Worm (Caenorhabditis elegans) whole organism, mixed stage, embryonic: ENCODE measurements around the gene T01B6.1.
A peak's percentile ranks its signal among the peaks of the same experiment; 100 is the strongest.

ENCODE experiments used
- M03D4.4 ChIP-seq: sonication (generic microtip); optimal IDR thresholded peaks from 2 replicates; lab custom pipeline; 2017; ENCODE audit warnings: mild to moderate bottlenecking, missing genetic modification characterization, missing compliant biosample characterization
- bed-3 ChIP-seq: fragments of 200-800 bp; sonication (Bioruptor generic); optimal IDR thresholded peaks from 3 replicates; lab custom pipeline; 2018; ENCODE audit warnings: mild to moderate bottlenecking, missing genetic modification characterization, moderate library complexity, missing compliant biosample characterization
- blmp-1 ChIP-seq: fragments of 150-350 bp; optimal IDR thresholded peaks from 2 replicates; lab custom pipeline; 2014; ENCODE audit warnings: missing biosample characterization, missing genetic modification characterization
- ceh-39 ChIP-seq: fragments of 150-350 bp; optimal IDR thresholded peaks from 2 replicates; lab custom pipeline; 2014; ENCODE audit warnings: missing biosample characterization, missing genetic modification characterization
- ceh-43 ChIP-seq: fragments of 200-800 bp; sonication (Bioruptor generic); optimal IDR thresholded peaks from 2 replicates; lab custom pipeline; 2018; ENCODE audit warnings: mild to moderate bottlenecking, missing genetic modification characterization, moderate library complexity, missing compliant biosample characterization
- ceh-83 ChIP-seq: fragments of 200-800 bp; sonication (Bioruptor generic); optimal IDR thresholded peaks from 2 replicates; lab custom pipeline; 2018; ENCODE audit warnings: mild to moderate bottlenecking, missing genetic modification characterization, missing compliant biosample characterization
- ces-1 ChIP-seq: fragments of 150-350 bp; optimal IDR thresholded peaks from 2 replicates; lab custom pipeline; 2014; ENCODE audit warnings: missing biosample characterization, missing genetic modification reagents, missing genetic modification characterization
- cnd-1 ChIP-seq: fragments of 200-800 bp; sonication (Bioruptor generic); optimal IDR thresholded peaks from 2 replicates; lab custom pipeline; 2018; ENCODE audit warnings: mild to moderate bottlenecking, missing genetic modification characterization, missing compliant biosample characterization
- drap-1 ChIP-seq: fragments of 200-800 bp; sonication (Bioruptor generic); optimal IDR thresholded peaks from 3 replicates; lab custom pipeline; 2018; ENCODE audit warnings: mild to moderate bottlenecking, missing genetic modification characterization, missing compliant biosample characterization
- elt-1 ChIP-seq: sonication (generic microtip); optimal IDR thresholded peaks from 2 replicates; lab custom pipeline; 2017; ENCODE audit warnings: missing genetic modification characterization, mild to moderate bottlenecking, missing compliant biosample characterization, antibody characterized with exemption, moderate library complexity, borderline replicate concordance; ENCODE audit not compliant: insufficient read depth
- elt-3 ChIP-seq: fragments of 150-350 bp; optimal IDR thresholded peaks from 2 replicates; lab custom pipeline; 2014; ENCODE audit warnings: missing biosample characterization, missing genetic modification characterization
- flh-1 ChIP-seq: fragments of 200-800 bp; sonication (Bioruptor generic); optimal IDR thresholded peaks from 2 replicates; lab custom pipeline; 2018; ENCODE audit warnings: mild to moderate bottlenecking, missing genetic modification characterization, moderate library complexity, missing compliant biosample characterization
- ham-2 ChIP-seq: fragments of 200-800 bp; sonication (Bioruptor generic); optimal IDR thresholded peaks from 2 replicates; lab custom pipeline; 2018; ENCODE audit warnings: mild to moderate bottlenecking, missing genetic modification characterization, missing compliant biosample characterization
- lin-13 ChIP-seq: fragments of 150-350 bp; optimal IDR thresholded peaks from 2 replicates; lab custom pipeline; 2014; ENCODE audit warnings: missing biosample characterization, missing genetic modification characterization
- lin-32 ChIP-seq: fragments of 200-800 bp; sonication (Bioruptor generic); optimal IDR thresholded peaks from 2 replicates; lab custom pipeline; 2018; ENCODE audit warnings: mild to moderate bottlenecking, missing genetic modification characterization, missing compliant biosample characterization
- lsy-2 ChIP-seq: fragments of 150-350 bp; optimal IDR thresholded peaks from 2 replicates; lab custom pipeline; 2014; ENCODE audit warnings: missing biosample characterization, missing genetic modification characterization
- mab-5 ChIP-seq: fragments of 150-350 bp; optimal IDR thresholded peaks from 2 replicates; lab custom pipeline; 2014; ENCODE audit warnings: missing biosample characterization, missing genetic modification characterization
- mep-1 ChIP-seq: fragments of 150-350 bp; optimal IDR thresholded peaks from 2 replicates; lab custom pipeline; 2017; ENCODE audit warnings: missing biosample characterization, missing genetic modification reagents, missing genetic modification characterization, inconsistent platforms
- mls-2 ChIP-seq: sonication (generic microtip); optimal IDR thresholded peaks from 2 replicates; lab custom pipeline; 2016; ENCODE audit warnings: mild to moderate bottlenecking, missing genetic modification characterization, moderate library complexity, missing compliant biosample characterization
- nhr-12 ChIP-seq: fragments of 150-350 bp; optimal IDR thresholded peaks from 2 replicates; lab custom pipeline; 2014; ENCODE audit warnings: missing biosample characterization, missing genetic modification characterization
- nhr-2 ChIP-seq: fragments of 150-350 bp; optimal IDR thresholded peaks from 2 replicates; lab custom pipeline; 2014; ENCODE audit warnings: missing biosample characterization, missing genetic modification characterization
- nhr-237 ChIP-seq: fragments of 150-350 bp; optimal IDR thresholded peaks from 2 replicates; lab custom pipeline; 2014; ENCODE audit warnings: missing biosample characterization, missing genetic modification characterization
- nhr-28 ChIP-seq: fragments of 150-350 bp; optimal IDR thresholded peaks from 2 replicates; lab custom pipeline; 2014; ENCODE audit warnings: missing biosample characterization, missing genetic modification characterization
- nhr-76 ChIP-seq: sonication (generic microtip); optimal IDR thresholded peaks from 2 replicates; lab custom pipeline; 2017; ENCODE audit warnings: missing biosample characterization, missing genetic modification characterization
- pha-4 ChIP-seq: fragments of 150-350 bp; optimal IDR thresholded peaks from 2 replicates; lab custom pipeline; 2018; ENCODE audit warnings: missing biosample characterization, missing genetic modification reagents, missing genetic modification characterization
- snpc-4 ChIP-seq: fragments of 150-350 bp; optimal IDR thresholded peaks from 2 replicates; lab custom pipeline; 2014; ENCODE audit warnings: missing biosample characterization, missing genetic modification characterization
- sptf-1 ChIP-seq: sonication (generic microtip); optimal IDR thresholded peaks from 2 replicates; lab custom pipeline; 2017; ENCODE audit warnings: mild to moderate bottlenecking, missing genetic modification characterization, moderate library complexity, missing compliant biosample characterization
- tbx-8 ChIP-seq: fragments of 200-800 bp; sonication (Bioruptor generic); optimal IDR thresholded peaks from 2 replicates; lab custom pipeline; 2018; ENCODE audit warnings: mild to moderate bottlenecking, missing genetic modification characterization, moderate library complexity, missing compliant biosample characterization
- unc-39 ChIP-seq: fragments of 150-350 bp; optimal IDR thresholded peaks from 2 replicates; lab custom pipeline; 2014; ENCODE audit warnings: missing biosample characterization, missing genetic modification characterization
- unc-62 ChIP-seq: fragments of 150-350 bp; optimal IDR thresholded peaks from 2 replicates; lab custom pipeline; 2014; ENCODE audit warnings: missing biosample characterization, missing genetic modification reagents, missing genetic modification characterization
- zip-8 ChIP-seq: fragments of 150-350 bp; optimal IDR thresholded peaks from 2 replicates; lab custom pipeline; 2014; ENCODE audit warnings: missing biosample characterization, missing genetic modification characterization
- ztf-11 ChIP-seq: fragments of 150-350 bp; optimal IDR thresholded peaks from 2 replicates; lab custom pipeline; 2014; ENCODE audit warnings: missing biosample characterization, missing genetic modification characterization

T01B6.1 gene

ce11 chrX:2319238-2319637, 16.2 kb upstream of the T01B6.1 start, which contains the start of gene aakg-4:
Gene aakg-4, minus strand, starts transcription at chrX:2319338.
- TF ChIP-seq mls-2 (tag; lab: Kevin White, UChicago), result no peak
- TF ChIP-seq blmp-1, result no peak
- TF ChIP-seq nhr-28, result no peak
- no peak for TF ChIP-seq elt-1 (tag; lab: Kevin White, UChicago)
- TF ChIP-seq mab-5 (tag; lab: Kevin White, UChicago), result no peak
- no peak for TF ChIP-seq nhr-2
- no peak for TF ChIP-seq lin-32 (GFP tag; lab: Kevin White, UChicago)
- no peak for TF ChIP-seq ztf-11
- no peak for TF ChIP-seq nhr-76
- TF ChIP-seq, all 35 proteins: peak for 0

- TF ChIP-seq unc-39 (tag; lab: Kevin White, UChicago) (no peak), M03D4.4 (tag; lab: Kevin White, UChicago) (no peak), ces-1 (no peak), ceh-43 (no peak), nhr-76 (no peak), flh-1 (GFP tag; lab: Kevin White, UChicago) (no peak), nhr-2 (no peak), drap-1 (no peak), mls-2 (tag; lab: Kevin White, UChicago) (no peak), lin-13 (no peak), tbx-8 (no peak), bed-3 (no peak)
Observed at ce11 chrX:2320539-2320938, 14.9 kb upstream of the T01B6.1 start.

- TF ChIP-seq sptf-1 (tag; lab: Kevin White, UChicago) (peak; percentile 83), drap-1 (peak; percentile 65), lin-13 (no peak), cnd-1 (peak; percentile 65), zip-8 (tag; lab: Kevin White, UChicago) (no peak), flh-1 (GFP tag; lab: Kevin White, UChicago) (no peak), ceh-39 (tag; lab: Kevin White, UChicago) (no peak), M03D4.4 (tag; lab: Kevin White, UChicago) (peak; percentile 69), unc-62 (GFP tag; lab: Kevin White, UChicago) (no peak), snpc-4 (tag; lab: Kevin White, UChicago) (no peak), elt-1 (tag; lab: Kevin White, UChicago) (no peak), elt-3 (tag; lab: Kevin White, UChicago) (no peak), ham-2 (peak; percentile 2), pha-4 (tag; lab: Kevin White, UChicago) (no peak), nhr-2 (no peak), nhr-237 (tag; lab: Kevin White, UChicago) (no peak), lsy-2 (tag; lab: Kevin White, UChicago) (no peak), lin-32 (GFP tag; lab: Kevin White, UChicago) (peak; percentile 53)
- TF ChIP-seq, all 35 proteins: peak for 6
Observed at ce11 chrX:2321758-2322157, 13.7 kb upstream of the T01B6.1 start.

ce11 chrX:2328873-2329272, 6.6 kb upstream of the T01B6.1 start:
- TF ChIP-seq elt-1 (tag; lab: Kevin White, UChicago) (no peak), ceh-43 (no peak), nhr-28 (no peak), ceh-39 (tag; lab: Kevin White, UChicago) (peak; percentile 30), M03D4.4 (tag; lab: Kevin White, UChicago) (peak; percentile 4)

ce11 chrX:2330494-2330893, 5.0 kb upstream of the T01B6.1 start:
- TF ChIP-seq lin-32 (GFP tag; lab: Kevin White, UChicago) (no peak), ham-2 (peak; percentile 63), flh-1 (GFP tag; lab: Kevin White, UChicago) (no peak), sptf-1 (tag; lab: Kevin White, UChicago) (no peak), cnd-1 (no peak), nhr-12 (no peak), ceh-83 (GFP tag; lab: Kevin White, UChicago) (no peak), nhr-2 (peak; percentile 15), mep-1 (tag; lab: Kevin White, UChicago) (no peak), zip-8 (tag; lab: Kevin White, UChicago) (no peak), ces-1 (no peak), unc-62 (GFP tag; lab: Kevin White, UChicago) (peak; percentile 50), ztf-11 (no peak), nhr-28 (no peak), elt-3 (tag; lab: Kevin White, UChicago) (no peak), nhr-237 (tag; lab: Kevin White, UChicago) (no peak)
